Fruit fly (Drosophila melanogaster): ENCODE results near the gene CG31688.

CG31688 gene

dm6 chr2L:20416754-20417563, 9.0 kb upstream of the CG31688 start, which contains the start of the genes CG10949 and Arpc2 (continued):
- TF ChIP-seq ato (GFP tag; IDR thresholded peaks at IDR 0.05; ENCODE audit: partially characterized antibody) (peak; percentile 47), ash1 (GFP tag; optimal IDR thresholded peaks at IDR 0.05) (no peak), Sin3A (optimal IDR thresholded peaks at IDR 0.05) (peak; percentile 33), ssp (GFP tag; IDR thresholded peaks at IDR 0.05) (no peak), ttk (GFP tag; IDR thresholded peaks at IDR 0.05) (no peak), gce (GFP tag; IDR thresholded peaks at IDR 0.05) (no peak), CG11456 (GFP tag; IDR thresholded peaks at IDR 0.05) (no peak), ase (GFP tag; IDR thresholded peaks at IDR 0.05) (no peak), Fer2 (tag; optimal IDR thresholded peaks at IDR 0.05) (peak; percentile 35), CG2199 (GFP tag; IDR thresholded peaks at IDR 0.05) (no peak), Six4 (GFP tag; optimal IDR thresholded peaks at IDR 0.05) (peak; percentile 26), tgo (GFP tag; IDR thresholded peaks at IDR 0.05) (no peak), CG5953 (GFP tag; IDR thresholded peaks at IDR 0.05) (no peak), C15 (GFP tag; IDR thresholded peaks at IDR 0.05) (no peak), CG11695 (GFP tag; IDR thresholded peaks at IDR 0.05) (0 out of 3 replicates have a peak, but pooled peaks have one; percentile 20), da (GFP tag; optimal IDR thresholded peaks at IDR 0.05) (no peak), CG10543 (GFP tag; optimal IDR thresholded peaks at IDR 0.05) (peak; percentile 39), chm (GFP tag; IDR thresholded peaks at IDR 0.05) (no peak; the same call in 1 of the 2 replicates), Hey (tag; optimal IDR thresholded peaks at IDR 0.05) (no peak), Optix (GFP tag; IDR thresholded peaks at IDR 0.05) (no peak), CG12104 (GFP tag; optimal IDR thresholded peaks at IDR 0.05) (no peak), nom (GFP tag; optimal IDR thresholded peaks at IDR 0.05) (no peak), onecut (GFP tag; IDR thresholded peaks at IDR 0.05) (no peak), Antp (GFP tag; optimal IDR thresholded peaks at IDR 0.05) (no peak), CG6175 (GFP tag; IDR thresholded peaks at IDR 0.05) (no peak), Spps (tag; optimal IDR thresholded peaks at IDR 0.05) (no peak), Lpt (GFP tag; optimal IDR thresholded peaks at IDR 0.05) (no peak), zen (tag; optimal IDR thresholded peaks at IDR 0.05) (peak; percentile 32), Opbp (GFP tag; IDR thresholded peaks at IDR 0.05; ENCODE audit: partially characterized antibody) (peak; percentile 41; the same call in 1 of the 3 replicates), zfh2 (GFP tag; optimal IDR thresholded peaks at IDR 0.05) (peak; percentile 11), trh (GFP tag; optimal IDR thresholded peaks at IDR 0.05) (no peak), ranshi (GFP tag; IDR thresholded peaks at IDR 0.05) (no peak; the same call in 1 of the 2 replicates), Deaf1 (tag; optimal IDR thresholded peaks at IDR 0.05) (peak; percentile 31), CG7963 (GFP tag; IDR thresholded peaks at IDR 0.05; ENCODE audit: partially characterized antibody) (peak; percentile 52; the same call in 1 of the 3 replicates), CG16863 (GFP tag; optimal IDR thresholded peaks at IDR 0.05) (no peak), CG6765 (GFP tag; optimal IDR thresholded peaks at IDR 0.05) (peak; percentile 12), CG7839 (tag; optimal IDR thresholded peaks at IDR 0.05) (peak; percentile 50), Rx (GFP tag; IDR thresholded peaks at IDR 0.05) (no peak), tio (GFP tag; optimal IDR thresholded peaks at IDR 0.05) (peak; percentile 42), knrl (GFP tag; IDR thresholded peaks at IDR 0.05; ENCODE audit: partially characterized antibody) (peak; percentile 64; the same call in 2 of the 3 replicates), CG9215 (GFP tag; IDR thresholded peaks at IDR 0.05) (peak; percentile 72), CG4820 (GFP tag; optimal IDR thresholded peaks at IDR 0.05) (no peak), CG11560 (tag; IDR thresholded peaks at IDR 0.05) (no peak), CG2129 (GFP tag; IDR thresholded peaks at IDR 0.05; ENCODE audit: partially characterized antibody) (no peak), disco-r (GFP tag; optimal IDR thresholded peaks at IDR 0.05) (no peak), CG12769 (tag; optimal IDR thresholded peaks at IDR 0.05) (no peak), Gsc (GFP tag; IDR thresholded peaks at IDR 0.05) (no peak), Bgb (GFP tag; IDR thresholded peaks at IDR 0.05; ENCODE audit: partially characterized antibody) (peak; percentile 38; the same call in 1 of the 2 replicates), CG8359 (GFP tag; optimal IDR thresholded peaks at IDR 0.05; ENCODE audit: borderline replicate concordance) (no peak), CG14050 (GFP tag; IDR thresholded peaks at IDR 0.05) (no peak)
